Fruit fly (Drosophila melanogaster) whole organism, embryonic: Measurements from ENCODE around the gene CG9932.
A peak's percentile ranks its signal among the peaks of the same experiment; 100 is the strongest.

Experiments used
- ATbp ChIP-seq: fragments of 200-800 bp; sonication (Bioruptor generic); optimal IDR thresholded peaks from 2 replicates; lab custom pipeline; 2017; ENCODE audit warnings: missing biosample characterization, mild to moderate bottlenecking, missing genetic modification characterization, missing genetic modification reagents
- Awh ChIP-seq: fragments of 200-800 bp; sonication (Bioruptor generic); IDR thresholded peaks from 2 replicates; pipeline ENCODE4, ENCODE4 v1.3.6; 2022; ENCODE audit warnings: missing biosample characterization, missing genetic modification characterization
- CG10209 ChIP-seq: fragments of 200-800 bp; sonication (Bioruptor generic); optimal IDR thresholded peaks from 3 replicates; lab custom pipeline; 2017; ENCODE audit warnings: missing biosample characterization, mild to moderate bottlenecking, missing genetic modification characterization, missing genetic modification reagents
- CG12236 ChIP-seq: fragments of 200-800 bp; sonication (Bioruptor generic); optimal IDR thresholded peaks from 2 replicates; lab custom pipeline; 2016; ENCODE audit warnings: missing biosample characterization, missing genetic modification characterization
- CG16813 ChIP-seq: fragments of 200-800 bp; sonication (Bioruptor generic); IDR thresholded peaks from 3 replicates; pipeline ENCODE4 v1.3.6; 2022; ENCODE audit warnings: missing biosample characterization, missing genetic modification characterization; ENCODE audit not compliant: partially characterized antibody
- CG16815 ChIP-seq: fragments of 200-800 bp; sonication (Bioruptor generic); optimal IDR thresholded peaks from 3 replicates; lab custom pipeline; 2017; ENCODE audit warnings: missing biosample characterization, mild to moderate bottlenecking, missing genetic modification characterization
- CG17186 ChIP-seq: fragments of 200-800 bp; sonication (Bioruptor generic); optimal IDR thresholded peaks from 3 replicates; lab custom pipeline; 2017; ENCODE audit warnings: missing biosample characterization, missing genetic modification reagents, missing genetic modification characterization
- CG17385 ChIP-seq: fragments of 200-800 bp; sonication (Bioruptor generic); optimal IDR thresholded peaks from 3 replicates; lab custom pipeline; 2018; ENCODE audit warnings: missing biosample characterization, mild to moderate bottlenecking, missing genetic modification characterization
- CG2120 ChIP-seq: fragments of 200-800 bp; sonication (Bioruptor generic); optimal IDR thresholded peaks from 3 replicates; lab custom pipeline; 2016; ENCODE audit warnings: missing biosample characterization, missing genetic modification characterization
- CG2875 ChIP-seq: fragments of 200-800 bp; sonication (Bioruptor generic); optimal IDR thresholded peaks from 2 replicates; lab custom pipeline; 2017; ENCODE audit warnings: missing biosample characterization, mild to moderate bottlenecking, missing genetic modification characterization, missing genetic modification reagents
- CG30403 ChIP-seq: fragments of 200-800 bp; sonication (Bioruptor generic); optimal IDR thresholded peaks from 3 replicates; lab custom pipeline; 2016; ENCODE audit warnings: missing biosample characterization, missing genetic modification characterization
- CG30431 ChIP-seq: fragments of 200-800 bp; sonication (Bioruptor generic); optimal IDR thresholded peaks from 2 replicates; lab custom pipeline; 2017; ENCODE audit warnings: missing biosample characterization, missing genetic modification characterization
- CG4360 ChIP-seq: fragments of 200-800 bp; sonication (Bioruptor generic); IDR thresholded peaks from 2 replicates; pipeline ENCODE4 v1.3.6; 2022; ENCODE audit warnings: missing biosample characterization, missing genetic modification characterization
- CG7963 ChIP-seq: fragments of 200-800 bp; sonication (Bioruptor generic); IDR thresholded peaks from 3 replicates; pipeline ENCODE4 v1.3.6; 2022; ENCODE audit warnings: missing biosample characterization, missing genetic modification characterization; ENCODE audit not compliant: partially characterized antibody
- CG8281 ChIP-seq: fragments of 200-800 bp; sonication (Bioruptor generic); optimal IDR thresholded peaks from 2 replicates; lab custom pipeline; 2018; ENCODE audit warnings: missing biosample characterization, mild to moderate bottlenecking, missing genetic modification characterization, moderate library complexity
- CG9437 ChIP-seq: fragments of 200-800 bp; sonication (Bioruptor generic); optimal IDR thresholded peaks from 2 replicates; lab custom pipeline; 2018; ENCODE audit warnings: missing biosample characterization, mild to moderate bottlenecking, missing genetic modification characterization
- Chrac-16 ChIP-seq: fragments of 200-800 bp; sonication (Bioruptor generic); optimal IDR thresholded peaks from 3 replicates; lab custom pipeline; 2016; ENCODE audit warnings: missing biosample characterization, missing genetic modification characterization
- Ets65A ChIP-seq: fragments of 200-800 bp; sonication (Bioruptor generic); peaks from one replicate; lab custom pipeline; 2016; ENCODE audit warnings: missing biosample characterization, missing genetic modification characterization
- HLH3B ChIP-seq: fragments of 200-800 bp; sonication (Bioruptor generic); IDR thresholded peaks from 2 replicates; pipeline ENCODE4 v1.3.6; 2022; ENCODE audit warnings: missing biosample characterization, missing genetic modification characterization
- Meics ChIP-seq: fragments of 200-800 bp; sonication (Bioruptor generic); optimal IDR thresholded peaks from 2 replicates; lab custom pipeline; 2017; ENCODE audit warnings: missing biosample characterization, mild to moderate bottlenecking, missing genetic modification characterization
- NFAT ChIP-seq: fragments of 200-800 bp; sonication (Bioruptor generic); IDR thresholded peaks from 2 replicates; pipeline ENCODE4 v1.3.6; 2022; ENCODE audit warnings: missing biosample characterization, missing genetic modification characterization
- Rfx ChIP-seq: fragments of 200-800 bp; sonication (Bioruptor generic); IDR thresholded peaks from 2 replicates; pipeline ENCODE4 v1.3.6; 2022; ENCODE audit warnings: missing biosample characterization, missing genetic modification characterization
- Side ChIP-seq: fragments of 200-800 bp; sonication (Bioruptor generic); optimal IDR thresholded peaks from 2 replicates; lab custom pipeline; 2016; ENCODE audit warnings: missing biosample characterization, missing genetic modification characterization
- aop ChIP-seq: fragments of 200-800 bp; sonication (Bioruptor generic); IDR thresholded peaks from 2 replicates; pipeline ENCODE4 v1.3.6; 2022; ENCODE audit warnings: missing biosample characterization, missing genetic modification characterization
- cg ChIP-seq: fragments of 200-800 bp; sonication (Bioruptor generic); optimal IDR thresholded peaks from 3 replicates; lab custom pipeline; 2019; ENCODE audit warnings: missing biosample characterization, mild to moderate bottlenecking, missing genetic modification characterization, moderate library complexity
- chn ChIP-seq: fragments of 200-800 bp; sonication (Bioruptor generic); optimal IDR thresholded peaks from 2 replicates; lab custom pipeline; 2016; ENCODE audit warnings: missing biosample characterization, missing genetic modification characterization
- ci ChIP-seq: fragments of 200-800 bp; sonication (Bioruptor generic); IDR thresholded peaks from 3 replicates; pipeline ENCODE4 v1.3.6; 2022; ENCODE audit warnings: missing biosample characterization, missing genetic modification characterization
- dan ChIP-seq: fragments of 200-800 bp; sonication (Bioruptor generic); IDR thresholded peaks from 2 replicates; pipeline ENCODE4 v1.3.6; 2022; ENCODE audit warnings: missing biosample characterization, missing genetic modification characterization
- dati ChIP-seq: fragments of 200-800 bp; sonication (Bioruptor generic); IDR thresholded peaks from 2 replicates; pipeline ENCODE4 v1.3.6; 2022; ENCODE audit warnings: missing biosample characterization, missing genetic modification characterization
- dm ChIP-seq: fragments of 200-800 bp; sonication (Bioruptor generic); optimal IDR thresholded peaks from 3 replicates; lab custom pipeline; 2016; ENCODE audit warnings: missing biosample characterization, missing genetic modification characterization
- dysf ChIP-seq: fragments of 200-800 bp; sonication (Bioruptor generic); IDR thresholded peaks from 3 replicates; pipeline ENCODE4 v1.3.6; 2022; ENCODE audit warnings: missing biosample characterization, missing genetic modification characterization
- eyg ChIP-seq: fragments of 200-800 bp; sonication (Bioruptor generic); optimal IDR thresholded peaks from 3 replicates; lab custom pipeline; 2016; ENCODE audit warnings: missing biosample characterization, missing genetic modification characterization
- fd3F ChIP-seq: fragments of 200-800 bp; sonication (Bioruptor generic); optimal IDR thresholded peaks from 2 replicates; lab custom pipeline; 2018; ENCODE audit warnings: missing biosample characterization, mild to moderate bottlenecking, missing genetic modification characterization, moderate library complexity
- grau ChIP-seq: fragments of 200-800 bp; optimal IDR thresholded peaks from 3 replicates; lab custom pipeline; 2019; ENCODE audit warnings: missing biosample characterization, mild to moderate bottlenecking, missing genetic modification characterization, moderate library complexity
- gro ChIP-seq: fragments of 200-800 bp; sonication (Bioruptor generic); optimal IDR thresholded peaks from 2 replicates; lab custom pipeline; 2016; ENCODE audit warnings: missing biosample characterization, missing genetic modification characterization
- gt ChIP-seq: fragments of 200-800 bp; sonication (Bioruptor generic); IDR thresholded peaks from 2 replicates; pipeline ENCODE4 v1.3.6; 2022; ENCODE audit warnings: missing biosample characterization, missing genetic modification characterization
- hbn ChIP-seq: fragments of 200-800 bp; sonication (Bioruptor generic); IDR thresholded peaks from 2 replicates; pipeline ENCODE4 v1.3.6; 2022; ENCODE audit warnings: missing biosample characterization, missing genetic modification characterization; ENCODE audit not compliant: partially characterized antibody
- hkb ChIP-seq, 2 experiments: fragments of 200-800 bp in 1 of 2; fragments of >200 bp in 1 of 2; sonication (Bioruptor generic) in 1 of 2; IDR thresholded peaks in 1 of 2; optimal IDR thresholded peaks in 1 of 2; 2 replicates each; pipeline versions ENCODE4 v1.3.6 to Lab custom; 2017 to 2022; ENCODE audit warnings: missing biosample characterization in 1 of 2, missing genetic modification characterization in 1 of 2
- inv ChIP-seq: fragments of 200-800 bp; sonication (Bioruptor generic); IDR thresholded peaks from 2 replicates; pipeline ENCODE4 v1.3.6; 2022; ENCODE audit warnings: missing biosample characterization, missing genetic modification characterization; ENCODE audit not compliant: partially characterized antibody
- kay ChIP-seq: fragments of 200-800 bp; sonication (Bioruptor generic); optimal IDR thresholded peaks from 2 replicates; lab custom pipeline; 2016; ENCODE audit warnings: missing biosample characterization, missing genetic modification characterization
- lab ChIP-seq: fragments of 200-800 bp; sonication (Bioruptor generic); optimal IDR thresholded peaks from 3 replicates; lab custom pipeline; 2017; ENCODE audit warnings: missing biosample characterization, missing genetic modification characterization, mild to moderate bottlenecking, moderate library complexity, missing genetic modification reagents
- lmd ChIP-seq: fragments of 200-800 bp; sonication (Bioruptor generic); IDR thresholded peaks from 2 replicates; pipeline ENCODE4 v1.3.6; 2022; ENCODE audit warnings: missing biosample characterization, missing genetic modification characterization
- otp ChIP-seq: fragments of 200-800 bp; sonication (Bioruptor generic); IDR thresholded peaks from 3 replicates; pipeline ENCODE4, ENCODE4 v1.3.6; 2022; ENCODE audit warnings: missing biosample characterization, missing genetic modification characterization
- pzg ChIP-seq: fragments of 200-800 bp; sonication (Bioruptor generic); optimal IDR thresholded peaks from 3 replicates; lab custom pipeline; 2018; ENCODE audit warnings: missing biosample characterization, mild to moderate bottlenecking, missing genetic modification characterization, moderate library complexity
- run ChIP-seq: fragments of 200-800 bp; sonication (Bioruptor generic); optimal IDR thresholded peaks from 3 replicates; lab custom pipeline; 2018; ENCODE audit warnings: missing biosample characterization, mild to moderate bottlenecking, missing genetic modification characterization
- sim ChIP-seq: fragments of 200-800 bp; sonication (Bioruptor generic); IDR thresholded peaks from 2 replicates; pipeline ENCODE4 v1.3.6; 2022; ENCODE audit warnings: missing biosample characterization, missing genetic modification characterization
- ssp ChIP-seq: fragments of 200-800 bp; sonication (Bioruptor generic); IDR thresholded peaks from 2 replicates; pipeline ENCODE4 v1.3.6; 2022; ENCODE audit warnings: missing biosample characterization, missing genetic modification characterization
- toy ChIP-seq: fragments of 200-800 bp; sonication (Bioruptor generic); IDR thresholded peaks from 2 replicates; pipeline ENCODE4 v1.3.6; 2022; ENCODE audit warnings: missing biosample characterization, missing genetic modification characterization
- ttk ChIP-seq: fragments of 200-800 bp; sonication (Bioruptor generic); IDR thresholded peaks from 2 replicates; pipeline ENCODE4 v2.1.2; 2022; ENCODE audit warnings: missing biosample characterization, missing genetic modification characterization
- yki ChIP-seq: fragments of >200 bp; optimal IDR thresholded peaks from 3 replicates; lab custom pipeline; 2018
- zen2 ChIP-seq: fragments of 200-800 bp; sonication (Bioruptor generic); IDR thresholded peaks from 3 replicates; pipeline ENCODE4 v1.3.6; 2022; ENCODE audit warnings: missing biosample characterization, missing genetic modification characterization; ENCODE audit not compliant: partially characterized antibody

CG9932 gene

dm6 chr2L:13073797-13074196 is 13.9 kb upstream of the CG9932 start (continued):
- TF ChIP-seq CG9437 (GFP tag; lab: Kevin White, UChicago): no peak
- TF ChIP-seq hbn (GFP tag; lab: Robert Waterston, UW): no peak
- TF ChIP-seq CG10209 (GFP tag; lab: Kevin White, UChicago): peak; percentile 56
- no peak for TF ChIP-seq run
- peak; percentile 29 for TF ChIP-seq CG16815 (GFP tag; lab: Kevin White, UChicago)
- TF ChIP-seq CG8281 (tag; lab: Kevin White, UChicago): no peak
- TF ChIP-seq lab (GFP tag; lab: Kevin White, UChicago): peak; percentile 49
- TF ChIP-seq CG7963: no peak
- TF ChIP-seq aop (GFP tag; lab: Robert Waterston, UW): no peak
- peak; percentile 39 for TF ChIP-seq Side (GFP tag; lab: Kevin White, UChicago)
- TF ChIP-seq gro (GFP tag; lab: Kevin White, UChicago): no peak
- peak; percentile 66; the same call in 1 of the 3 replicates for TF ChIP-seq otp (GFP tag; lab: Robert Waterston, UW)
- no peak for TF ChIP-seq toy (GFP tag; lab: Robert Waterston, UW)
- TF ChIP-seq CG4360: peak; percentile 45; the same call in 1 of the 2 replicates
- peak; percentile 79 for TF ChIP-seq HLH3B (GFP tag; lab: Robert Waterston, UW)
- TF ChIP-seq CG2875 (GFP tag; lab: Kevin White, UChicago): peak; percentile 53
- TF ChIP-seq grau (tag; lab: Kevin White, UChicago): no peak
- peak; percentile 16 for TF ChIP-seq CG12236 (GFP tag; lab: Kevin White, UChicago)
- peak; percentile 33 for TF ChIP-seq CG30431 (GFP tag; lab: Kevin White, UChicago)
- peak; percentile 94 for TF ChIP-seq Ets65A
- peak; percentile 35 for TF ChIP-seq Chrac-16 (GFP tag; lab: Kevin White, UChicago)
- no peak for TF ChIP-seq dm (GFP tag; lab: Kevin White, UChicago)
- TF ChIP-seq fd3F (GFP tag; lab: Kevin White, UChicago): no peak
- peak; percentile 81; the same call in 1 of the 2 replicates for TF ChIP-seq Awh (GFP tag; lab: Robert Waterston, UW)
- peak; percentile 76 for TF ChIP-seq ttk (GFP tag; lab: Robert Waterston, UW)
- TF ChIP-seq CG17186 (GFP tag; lab: Kevin White, UChicago): no peak
- TF ChIP-seq NFAT (GFP tag; lab: Robert Waterston, UW): peak; percentile 35; the same call in 1 of the 2 replicates
- no peak for TF ChIP-seq cg (GFP tag; lab: Kevin White, UChicago)
- TF ChIP-seq sim: 0 out of 2 replicates have a peak, but pooled peaks have one; percentile 56
- 0 out of 2 replicates have a peak, but pooled peaks have one; percentile 29 for TF ChIP-seq gt (GFP tag; lab: Robert Waterston, UW)
- TF ChIP-seq CG17385: peak; percentile 36
- TF ChIP-seq CG2120 (GFP tag; lab: Kevin White, UChicago): peak; percentile 16
- peak; percentile 81; the same call in 2 of the 3 replicates for TF ChIP-seq ci (GFP tag; lab: Robert Waterston, UW)
- TF ChIP-seq eyg (GFP tag; lab: Kevin White, UChicago): peak; percentile 18
- peak; percentile 68 for TF ChIP-seq ssp
- peak; percentile 48; the same call in 1 of the 2 replicates for TF ChIP-seq Rfx (GFP tag; lab: Robert Waterston, UW)
- TF ChIP-seq CG30403: peak; percentile 60
- peak; percentile 23 for TF ChIP-seq kay (GFP tag; lab: Kevin White, UChicago)
- no peak for TF ChIP-seq yki
- no peak for TF ChIP-seq hkb (optimal IDR thresholded peaks at IDR 0.05; lab: Kevin White, UChicago)
- TF ChIP-seq hkb (GFP tag; IDR thresholded peaks at IDR 0.05; lab: Robert Waterston, UW): peak; percentile 81
- peak; percentile 15 for TF ChIP-seq Meics
- peak; percentile 59 for TF ChIP-seq chn (GFP tag; lab: Kevin White, UChicago)
- TF ChIP-seq dati (GFP tag; lab: Robert Waterston, UW): 0 out of 2 replicates have a peak, but pooled peaks have one; percentile 43
- TF ChIP-seq dysf (GFP tag; lab: Robert Waterston, UW): peak; percentile 80
- peak; percentile 74 for TF ChIP-seq lmd (GFP tag; lab: Robert Waterston, UW)
- no peak for TF ChIP-seq pzg (GFP tag; lab: Kevin White, UChicago)
- peak; percentile 68 for TF ChIP-seq ATbp (GFP tag; lab: Kevin White, UChicago)
- TF ChIP-seq inv (GFP tag; lab: Robert Waterston, UW): no peak
- TF ChIP-seq CG16813 (GFP tag; lab: Robert Waterston, UW): no peak
- TF ChIP-seq zen2 (GFP tag; lab: Robert Waterston, UW): no peak
- no peak for TF ChIP-seq dan (GFP tag; lab: Robert Waterston, UW)
